Fruit fly (Drosophila melanogaster): Measurements from ENCODE around the gene CG13771.

The CG13771 gene

DNA sequence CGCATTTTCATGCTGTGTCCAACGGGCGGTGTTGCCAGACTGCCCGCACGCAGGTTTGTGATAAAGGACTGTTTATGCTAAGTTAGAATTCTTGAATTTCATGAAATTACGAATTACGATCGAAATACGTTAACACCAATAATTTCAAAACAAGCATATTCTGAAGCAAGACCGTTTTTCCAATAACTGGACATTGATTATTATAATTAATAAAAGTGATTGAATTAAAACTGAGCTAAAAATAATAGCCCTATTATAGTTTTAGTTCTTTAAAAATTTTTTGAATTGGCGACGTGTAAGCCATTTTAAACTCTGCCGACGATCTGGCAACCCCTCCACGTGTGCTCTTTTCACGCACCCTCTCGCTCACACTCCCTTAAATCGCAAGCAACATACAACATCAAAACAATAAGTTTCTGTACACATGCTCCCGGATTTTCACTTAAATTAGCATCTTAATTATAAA, 15.2 kb downstream of the CG13771 start (continued):
- peak; percentile 33 for TF ChIP-seq pros (GFP tag; optimal IDR thresholded peaks at IDR 0.05)
- TF ChIP-seq CG12219 (GFP tag; optimal IDR thresholded peaks at IDR 0.05) = peak; percentile 92
- TF ChIP-seq Deaf1 (tag; optimal IDR thresholded peaks at IDR 0.05) = peak; percentile 83
- TF ChIP-seq CG11398 (GFP tag; optimal IDR thresholded peaks at IDR 0.05) = peak; percentile 75
- no peak for TF ChIP-seq HLHmδ (GFP tag; optimal IDR thresholded peaks at IDR 0.05)
- TF ChIP-seq fd3F (GFP tag; optimal IDR thresholded peaks at IDR 0.05) = peak; percentile 95
- peak; percentile 88 for TF ChIP-seq CG31224 (GFP tag; IDR thresholded peaks at IDR 0.05)
- TF ChIP-seq fru (optimal IDR thresholded peaks at IDR 0.05) = no peak
- peak; percentile 96 for TF ChIP-seq Hr3 (GFP tag; optimal IDR thresholded peaks at IDR 0.05)
- peak; percentile 96 for TF ChIP-seq seq (GFP tag; IDR thresholded peaks at IDR 0.05)
- TF ChIP-seq gsb (GFP tag; IDR thresholded peaks at IDR 0.05) = peak; percentile 86
- peak; percentile 87 for TF ChIP-seq oc (tag; optimal IDR thresholded peaks at IDR 0.05)
- peak; percentile 94 for TF ChIP-seq Dbx (GFP tag; IDR thresholded peaks at IDR 0.05)
- TF ChIP-seq nau (GFP tag; optimal IDR thresholded peaks at IDR 0.05) = peak; percentile 93
- peak; percentile 89 for TF ChIP-seq CG8290 (GFP tag; optimal IDR thresholded peaks at IDR 0.05)
- TF ChIP-seq CG8290 (tag; optimal IDR thresholded peaks at IDR 0.05) = peak; percentile 88 to 92
- TF ChIP-seq CG17802 (tag; optimal IDR thresholded peaks at IDR 0.05) = peak; percentile 91
- TF ChIP-seq GATAe (GFP tag; conservative IDR thresholded peaks at IDR 0.05) = peak; percentile 86
- peak; percentile 94 for TF ChIP-seq vvl (GFP tag; IDR thresholded peaks at IDR 0.05)
- peak; percentile 86 for TF ChIP-seq cas (GFP tag; IDR thresholded peaks at IDR 0.05)
- TF ChIP-seq Lhr (GFP tag; optimal IDR thresholded peaks at IDR 0.05) = peak; percentile 83
- peak; percentile 89 for TF ChIP-seq YL-1 (GFP tag; optimal IDR thresholded peaks at IDR 0.05)
- TF ChIP-seq prd (optimal IDR thresholded peaks at IDR 0.05) = no peak
- peak; percentile 93 for TF ChIP-seq prd (GFP tag; IDR thresholded peaks at IDR 0.05)
- TF ChIP-seq row (GFP tag; IDR thresholded peaks at IDR 0.05) = peak; percentile 95
- TF ChIP-seq her (GFP tag; optimal IDR thresholded peaks at IDR 0.05) = peak; percentile 81
- TF ChIP-seq gsb-n (tag; optimal IDR thresholded peaks at IDR 0.05) = peak; percentile 83
- no peak for TF ChIP-seq abd-A (tag; optimal IDR thresholded peaks at IDR 0.05)
- TF ChIP-seq gce (GFP tag; IDR thresholded peaks at IDR 0.05) = peak; percentile 82
- TF ChIP-seq insv (GFP tag; optimal IDR thresholded peaks at IDR 0.05) = peak; percentile 10 to 80
- TF ChIP-seq crc (GFP tag; optimal IDR thresholded peaks at IDR 0.05) = peak; percentile 80
- peak; percentile 89 for TF ChIP-seq ci (GFP tag; IDR thresholded peaks at IDR 0.05)
- peak; percentile 66 for TF ChIP-seq Sin3A (optimal IDR thresholded peaks at IDR 0.05)
- TF ChIP-seq dati (GFP tag; IDR thresholded peaks at IDR 0.05) = 0 out of 2 replicates have a peak, but pooled peaks have one; percentile 29
- peak; percentile 79 for TF ChIP-seq ssp (GFP tag; IDR thresholded peaks at IDR 0.05)
- peak; percentile 64 for TF ChIP-seq stwl (tag; optimal IDR thresholded peaks at IDR 0.05)
- TF ChIP-seq lmd (GFP tag; IDR thresholded peaks at IDR 0.05) = peak; percentile 92
- TF ChIP-seq dysf (GFP tag; IDR thresholded peaks at IDR 0.05) = peak; percentile 95
- TF ChIP-seq CG6654 (GFP tag; optimal IDR thresholded peaks at IDR 0.05) = peak; percentile 83
- peak; percentile 94 for TF ChIP-seq Drgx (GFP tag; IDR thresholded peaks at IDR 0.05)
- TF ChIP-seq CG13424 (tag; optimal IDR thresholded peaks at IDR 0.05) = peak; percentile 97
- TF ChIP-seq CG43689 (GFP tag; IDR thresholded peaks at IDR 0.05) = peak; percentile 84
- TF ChIP-seq bcd (GFP tag; optimal IDR thresholded peaks at IDR 0.05) = peak; percentile 96
- peak; percentile 83 for TF ChIP-seq onecut (GFP tag; IDR thresholded peaks at IDR 0.05)
- TF ChIP-seq CG12744 (GFP tag; optimal IDR thresholded peaks at IDR 0.05) = peak; percentile 92
- TF ChIP-seq ac (GFP tag; optimal IDR thresholded peaks at IDR 0.05) = peak; percentile 78
- no peak for TF ChIP-seq nerfin-2 (GFP tag; IDR thresholded peaks at IDR 0.05; ENCODE audit: partially characterized antibody)
- peak; percentile 95 for TF ChIP-seq Abd-B (GFP tag; optimal IDR thresholded peaks at IDR 0.05)
- peak; percentile 90 for TF ChIP-seq rib (GFP tag; IDR thresholded peaks at IDR 0.05)
- TF ChIP-seq CG3281 (GFP tag; optimal IDR thresholded peaks at IDR 0.05) = peak; percentile 97
- peak; percentile 98 for TF ChIP-seq CG12659 (GFP tag; optimal IDR thresholded peaks at IDR 0.05)
- peak; percentile 92 for TF ChIP-seq CG34422 (GFP tag; IDR thresholded peaks at IDR 0.05)
- peak; percentile 89 for TF ChIP-seq CG32772 (GFP tag; IDR thresholded peaks at IDR 0.05)
